Worm (Caenorhabditis elegans): ENCODE measurements around the gene W03C9.8.

ce11 chrII:11969033-11969432, 20.5 kb downstream of the W03C9.8 start:
- no peak for TF ChIP-seq rnt-1 (tag; optimal IDR thresholded peaks at IDR 0.05)
- TF ChIP-seq efl-1 (optimal IDR thresholded peaks at IDR 0.05): no peak
- no peak for TF ChIP-seq efl-1 (GFP tag; optimal IDR thresholded peaks at IDR 0.05 in 1 of 2)
- no peak for TF ChIP-seq ama-1 (optimal IDR thresholded peaks at IDR 0.05)
- TF ChIP-seq snpc-4 (tag; optimal IDR thresholded peaks at IDR 0.05): no peak
- TF ChIP-seq skn-1 (tag; optimal IDR thresholded peaks at IDR 0.05): no peak
- TF ChIP-seq ztf-11 (tag; optimal IDR thresholded peaks at IDR 0.05): no peak
- no peak for TF ChIP-seq mab-9 (GFP tag; IDR thresholded peaks at IDR 0.05)
- no peak for TF ChIP-seq fkh-10 (GFP tag; optimal IDR thresholded peaks at IDR 0.05)
- no peak for TF ChIP-seq vab-15 (tag; optimal IDR thresholded peaks at IDR 0.05)
- TF ChIP-seq elt-3 (tag; optimal IDR thresholded peaks at IDR 0.05): no peak

All from whole organism, L1 larva.